Worm (Caenorhabditis elegans): Measurements from ENCODE around the gene papl-1.

ce11 chrV:12763291-12763995 is 3.9 kb upstream of the papl-1 start, which contains the start of the genes abcf-1 and scc-3:
- no peak for TF ChIP-seq fax-1 (tag; optimal IDR thresholded peaks at IDR 0.05)
- TF ChIP-seq ama-1 (optimal IDR thresholded peaks at IDR 0.05): no peak
- TF ChIP-seq pqm-1 (tag; optimal IDR thresholded peaks at IDR 0.05): no peak
- no peak for TF ChIP-seq sox-4 (tag; optimal IDR thresholded peaks at IDR 0.05)

Data from whole organism, late embryonic.